Fruit fly (Drosophila melanogaster): ENCODE data around the gene CG33178.

CG33178 gene

dm6 chrX:15080780-15081402, 1.7 kb upstream of the CG33178 start, which contains the start of gene CG33177 (continued):
- TF ChIP-seq Blimp-1 (GFP tag; optimal IDR thresholded peaks at IDR 0.05) (no peak), CG3919 (GFP tag; optimal IDR thresholded peaks at IDR 0.05) (no peak), Gug (GFP tag; IDR thresholded peaks at IDR 0.05) (no peak), CG9139 (GFP tag; optimal IDR thresholded peaks at IDR 0.05) (no peak), net (GFP tag; optimal IDR thresholded peaks at IDR 0.05) (no peak), svp (GFP tag) (peak; percentile 69), Sox102F (GFP tag; optimal IDR thresholded peaks at IDR 0.05) (no peak), achi (GFP tag; optimal IDR thresholded peaks at IDR 0.05) (no peak), eg (GFP tag; IDR thresholded peaks at IDR 0.05) (no peak), CG15336 (GFP tag; IDR thresholded peaks at IDR 0.05) (no peak), CG3032 (tag; optimal IDR thresholded peaks at IDR 0.05) (no peak), CG16779 (tag; optimal IDR thresholded peaks at IDR 0.05) (no peak), CG10669 (GFP tag; optimal IDR thresholded peaks at IDR 0.05) (no peak), CG6854 (GFP tag; optimal IDR thresholded peaks at IDR 0.05) (no peak), Eip75B (GFP tag; optimal IDR thresholded peaks at IDR 0.05) (no peak), fkh (GFP tag; optimal IDR thresholded peaks at IDR 0.05) (peak; percentile 25), Sox15 (GFP tag; optimal IDR thresholded peaks at IDR 0.05) (no peak), acj6 (GFP tag; optimal IDR thresholded peaks at IDR 0.05) (no peak), CG8632 (GFP tag; optimal IDR thresholded peaks at IDR 0.05) (no peak), Ets21C (GFP tag; optimal IDR thresholded peaks at IDR 0.05) (no peak), CG4318 (GFP tag; optimal IDR thresholded peaks at IDR 0.05) (no peak), fd85E (GFP tag; optimal IDR thresholded peaks at IDR 0.05) (no peak), CG6792 (GFP tag; optimal IDR thresholded peaks at IDR 0.05) (no peak), Hr4 (GFP tag; optimal IDR thresholded peaks at IDR 0.05) (no peak), CG6808 (GFP tag; optimal IDR thresholded peaks at IDR 0.05) (no peak), CG31627 (GFP tag; optimal IDR thresholded peaks at IDR 0.05) (peak; percentile 52), cyc (GFP tag; optimal IDR thresholded peaks at IDR 0.05) (peak; percentile 36), CG8119 (GFP tag; IDR thresholded peaks at IDR 0.05) (no peak), CG34406 (GFP tag; optimal IDR thresholded peaks at IDR 0.05) (no peak), CG11294 (GFP tag; IDR thresholded peaks at IDR 0.05) (no peak), CG7368 (GFP tag; optimal IDR thresholded peaks at IDR 0.05) (no peak), CG8319 (GFP tag; optimal IDR thresholded peaks at IDR 0.05) (no peak), dsx (GFP tag; optimal IDR thresholded peaks at IDR 0.05; ENCODE audit: poor library complexity, severe bottlenecking) (no peak), CG1621 (tag; optimal IDR thresholded peaks at IDR 0.05) (no peak), Lpt (GFP tag; optimal IDR thresholded peaks at IDR 0.05) (no peak), CG6276 (GFP tag; optimal IDR thresholded peaks at IDR 0.05) (no peak)

DNA sequence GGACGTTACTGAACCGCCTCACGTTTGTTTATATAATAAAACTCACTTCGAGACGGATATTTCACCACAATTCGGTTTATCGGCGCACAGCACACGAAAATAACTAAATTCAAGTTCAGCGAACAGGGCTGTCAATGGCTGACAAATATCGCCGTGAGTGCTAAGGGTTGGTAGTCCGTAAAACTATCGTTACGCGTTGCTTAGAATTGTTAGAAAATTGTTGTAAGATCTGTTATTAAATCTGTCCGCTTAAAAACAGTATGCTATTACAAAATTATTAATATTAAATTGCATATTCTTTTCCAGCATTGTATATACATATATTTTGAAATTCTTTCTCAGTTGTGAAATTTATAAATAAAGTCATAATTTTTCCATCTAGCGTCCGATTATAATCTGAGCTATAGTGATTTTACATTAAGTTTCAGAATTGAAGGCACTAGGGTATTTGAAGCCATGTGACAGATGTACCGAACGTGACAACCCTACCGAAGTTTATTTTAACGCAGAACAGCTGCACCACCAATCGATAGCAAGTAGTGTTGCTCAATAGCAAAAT, 2.0 kb downstream of the CG33178 start, which contains the start of gene Cox17:
Cox17 (minus strand) TSS at position 120 of the 559 bp plus-strand sequence.
- TF ChIP-seq Hr38 (GFP tag; optimal IDR thresholded peaks at IDR 0.05) (no peak), salr (GFP tag; optimal IDR thresholded peaks at IDR 0.05) (peak in 1 of 2 experiments; percentile 87), CG8319 (GFP tag; optimal IDR thresholded peaks at IDR 0.05) (peak; percentile 53), topi (GFP tag; optimal IDR thresholded peaks at IDR 0.05) (peak; percentile 78), CG8119 (GFP tag; IDR thresholded peaks at IDR 0.05) (peak; percentile 68), CG10669 (GFP tag; optimal IDR thresholded peaks at IDR 0.05) (peak; percentile 67), ss (GFP tag; optimal IDR thresholded peaks at IDR 0.05) (peak; percentile 61 to 81), Sox15 (GFP tag; optimal IDR thresholded peaks at IDR 0.05) (peak; percentile 84), Ets96B (tag; optimal IDR thresholded peaks at IDR 0.05) (peak; percentile 68), Hr39 (GFP tag; optimal IDR thresholded peaks at IDR 0.05) (peak; percentile 76), achi (GFP tag; optimal IDR thresholded peaks at IDR 0.05) (peak; percentile 86), CG3919 (GFP tag; optimal IDR thresholded peaks at IDR 0.05) (peak; percentile 77), CG6276 (GFP tag; optimal IDR thresholded peaks at IDR 0.05) (peak; percentile 72), CG6854 (GFP tag; optimal IDR thresholded peaks at IDR 0.05) (no peak), Sox102F (GFP tag; optimal IDR thresholded peaks at IDR 0.05) (peak; percentile 74), CG6163 (GFP tag; IDR thresholded peaks at IDR 0.05) (0 out of 3 replicates have a peak, but pooled peaks have one; percentile 42), Smox (GFP tag; optimal IDR thresholded peaks at IDR 0.05) (peak; percentile 84), acj6 (GFP tag; optimal IDR thresholded peaks at IDR 0.05) (peak; percentile 85), fkh (GFP tag; optimal IDR thresholded peaks at IDR 0.05) (peak; percentile 74), Ets21C (GFP tag; optimal IDR thresholded peaks at IDR 0.05) (peak; percentile 77), net (GFP tag; optimal IDR thresholded peaks at IDR 0.05) (peak; percentile 75), Gug (GFP tag; IDR thresholded peaks at IDR 0.05) (peak; percentile 10; the same call in 1 of the 2 replicates), CG10631 (GFP tag; optimal IDR thresholded peaks at IDR 0.05) (peak; percentile 85), Met (GFP tag; optimal IDR thresholded peaks at IDR 0.05) (peak; percentile 84), OdsH (GFP tag; optimal IDR thresholded peaks at IDR 0.05) (peak; percentile 84), CG6808 (GFP tag; optimal IDR thresholded peaks at IDR 0.05) (peak; percentile 80), CG15336 (GFP tag; IDR thresholded peaks at IDR 0.05) (peak; percentile 56), fd59A (GFP tag; optimal IDR thresholded peaks at IDR 0.05) (peak; percentile 63), CG3032 (tag; optimal IDR thresholded peaks at IDR 0.05) (peak; percentile 81)
